Worm (Caenorhabditis elegans) whole organism, L3 larva: Measurements from ENCODE around the gene F52C9.3.

Experiments used
- ama-1 ChIP-seq: fragments of 150-350 bp; optimal IDR thresholded peaks from 2 replicates; lab custom pipeline; 2018
- daf-12 ChIP-seq: fragments of 150-350 bp; optimal IDR thresholded peaks from 2 replicates; lab custom pipeline; 2014; ENCODE audit warnings: missing biosample characterization, missing genetic modification reagents, missing genetic modification characterization
- egl-27 ChIP-seq: sonication (generic microtip); optimal IDR thresholded peaks from 4 replicates; lab custom pipeline; 2017; ENCODE audit warnings: missing biosample characterization, missing genetic modification reagents, missing genetic modification characterization
- elt-1 ChIP-seq: fragments of 150-350 bp; optimal IDR thresholded peaks from 2 replicates; lab custom pipeline; 2014; ENCODE audit warnings: missing biosample characterization, missing genetic modification characterization
- fkh-10 ChIP-seq: sonication (generic microtip); optimal IDR thresholded peaks from 2 replicates; lab custom pipeline; 2017; ENCODE audit warnings: missing biosample characterization, missing genetic modification reagents, missing genetic modification characterization
- lin-15B ChIP-seq: fragments of 150-350 bp; optimal IDR thresholded peaks from 2 replicates; lab custom pipeline; 2014; ENCODE audit warnings: missing biosample characterization, missing genetic modification characterization
- nhr-11 ChIP-seq: fragments of 150-350 bp; optimal IDR thresholded peaks from 2 replicates; lab custom pipeline; 2014; ENCODE audit warnings: missing biosample characterization, missing genetic modification characterization
- nhr-76 ChIP-seq: fragments of 150-350 bp; sonication (generic microtip); optimal IDR thresholded peaks from 5 replicates; lab custom pipeline; 2014; ENCODE audit warnings: missing biosample characterization, missing genetic modification characterization
- nhr-77 ChIP-seq: fragments of 150-350 bp; optimal IDR thresholded peaks from 2 replicates; lab custom pipeline; 2014; ENCODE audit warnings: missing biosample characterization, missing genetic modification characterization
- pha-4 ChIP-seq: fragments of 150-350 bp; optimal IDR thresholded peaks from 2 replicates; lab custom pipeline; 2014; ENCODE audit warnings: missing biosample characterization, missing genetic modification reagents, missing genetic modification characterization
- unc-62 ChIP-seq: fragments of 150-350 bp; sonication (generic microtip); optimal IDR thresholded peaks from 4 replicates; lab custom pipeline; 2014; ENCODE audit warnings: missing biosample characterization, missing genetic modification reagents, missing genetic modification characterization
- ztf-11 ChIP-seq: fragments of 150-350 bp; optimal IDR thresholded peaks from 2 replicates; lab custom pipeline; 2014; ENCODE audit warnings: missing biosample characterization, missing genetic modification characterization

ce11 chrIII:5274715-5275355 lies 46.9 kb upstream of the F52C9.3 start, which contains the start of the genes daf-41 and toc-1:
- TF ChIP-seq unc-62 (GFP tag; lab: Kevin White, UChicago) = no peak
- TF ChIP-seq lin-15B (tag; lab: Kevin White, UChicago) = peak; percentile 63
- no peak for TF ChIP-seq elt-1 (tag; lab: Kevin White, UChicago)
- TF ChIP-seq nhr-11 (tag; lab: Kevin White, UChicago) = no peak
- TF ChIP-seq egl-27 (tag; lab: Kevin White, UChicago) = no peak
- TF ChIP-seq pha-4 (tag; lab: Kevin White, UChicago) = peak; percentile 55
- no peak for TF ChIP-seq daf-12 (tag; lab: Kevin White, UChicago)
- TF ChIP-seq nhr-76 (tag; lab: Kevin White, UChicago) = no peak
- no peak for TF ChIP-seq ztf-11 (tag; lab: Kevin White, UChicago)
- no peak for TF ChIP-seq nhr-77 (tag; lab: Kevin White, UChicago)
- TF ChIP-seq fkh-10 (GFP tag; lab: Kevin White, UChicago) = no peak
- no peak for TF ChIP-seq ama-1 (lab: Kevin White, UChicago)
